Fruit fly (Drosophila melanogaster): ENCODE measurements around the gene CG8312.

CG8312 gene

DNA sequence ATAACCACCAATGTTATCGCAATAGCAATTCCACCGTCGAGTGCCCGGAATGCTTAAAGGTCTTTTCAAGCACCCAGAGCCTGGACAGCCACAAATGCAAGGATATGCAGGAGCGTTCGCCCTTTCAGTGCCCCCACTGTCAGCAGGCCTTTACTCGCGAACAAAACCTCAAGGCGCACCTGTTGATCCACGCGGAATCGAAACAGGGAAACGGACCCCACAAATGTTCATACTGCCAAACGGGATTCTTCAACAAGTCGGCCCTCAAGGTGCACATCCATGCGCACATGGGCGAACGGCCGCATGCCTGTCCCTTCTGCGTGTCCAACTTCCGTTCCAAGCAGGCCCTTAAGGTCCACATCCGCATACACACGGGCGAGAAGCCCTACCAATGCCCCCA lies 36.9 kb downstream of the CG8312 start:
- no peak for TF ChIP-seq Hr83 (GFP tag; optimal IDR thresholded peaks at IDR 0.05; ENCODE audit: poor library complexity, severe bottlenecking)
- TF ChIP-seq pan (optimal IDR thresholded peaks at IDR 0.05): no peak
- TF ChIP-seq br (GFP tag; optimal IDR thresholded peaks at IDR 0.05): no peak
- TF ChIP-seq foxo (GFP tag; optimal IDR thresholded peaks at IDR 0.05): no peak
- no peak for TF ChIP-seq Abd-B (GFP tag; optimal IDR thresholded peaks at IDR 0.05)
- no peak for TF ChIP-seq Rel (GFP tag; optimal IDR thresholded peaks at IDR 0.05)
- TF ChIP-seq Rel (tag; optimal IDR thresholded peaks at IDR 0.05): no peak

DNA sequence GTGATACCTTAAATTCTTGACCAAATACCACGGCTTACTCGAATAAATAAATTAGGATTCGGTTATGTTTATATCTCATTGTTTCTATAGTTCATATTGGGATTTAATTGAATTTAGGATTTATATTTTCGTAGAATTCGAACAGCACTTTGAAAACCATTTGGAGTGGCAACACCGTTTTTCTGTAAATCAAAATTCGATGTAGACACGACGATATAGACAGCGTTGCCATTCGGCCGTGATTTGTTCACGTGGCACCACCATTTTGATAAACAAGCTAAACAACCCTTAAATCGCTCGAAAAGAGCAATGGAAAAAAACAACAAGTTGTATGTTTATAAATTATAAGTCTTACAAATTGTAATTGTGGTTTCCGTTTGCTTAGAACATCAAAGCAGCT lies 37.5 kb downstream of the CG8312 start:
- peak; percentile 34 for TF ChIP-seq brk (GFP tag; optimal IDR thresholded peaks at IDR 0.05)
- peak; percentile 53 for TF ChIP-seq Hnf4 (GFP tag; optimal IDR thresholded peaks at IDR 0.05)
- TF ChIP-seq GATAd (GFP tag; optimal IDR thresholded peaks at IDR 0.05): no peak
- no peak for TF ChIP-seq foxo (GFP tag; optimal IDR thresholded peaks at IDR 0.05)
- peak; percentile 17 for TF ChIP-seq Myc (optimal IDR thresholded peaks at IDR 0.05)

DNA sequence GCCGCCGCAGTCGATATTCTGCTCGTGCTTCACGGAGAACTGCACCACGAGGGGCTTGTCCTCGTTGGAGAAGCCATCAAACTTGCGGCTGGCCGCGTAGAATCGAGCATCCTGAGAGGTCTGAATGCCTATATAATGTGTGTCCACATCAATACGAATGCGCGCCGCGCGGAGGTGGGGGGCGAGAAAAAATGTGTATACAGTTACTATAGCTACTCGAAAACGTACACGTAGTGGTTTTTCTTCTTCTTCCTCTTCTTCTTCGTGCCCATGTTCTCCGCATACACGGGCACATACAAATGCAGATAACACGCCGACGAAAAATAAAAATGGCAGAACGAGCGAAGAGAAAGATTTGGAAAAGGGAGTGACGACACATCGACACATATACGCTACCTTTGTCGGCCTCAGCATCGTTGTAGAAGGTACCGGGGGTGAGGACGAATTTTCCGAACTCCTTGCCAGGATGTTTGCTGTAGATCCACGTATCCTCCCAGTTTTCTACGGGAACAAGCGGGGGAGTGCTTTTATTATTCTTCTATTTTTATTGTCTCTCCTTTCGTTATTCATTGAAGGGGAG lies 39.0 kb downstream of the CG8312 start:
- TF ChIP-seq dl (GFP tag; optimal IDR thresholded peaks at IDR 0.05; ENCODE audit: insufficient read depth in 1 of 2, partially characterized antibody in 2 of 2): peak in 1 of 2 experiments; percentile 37
- TF ChIP-seq Hr83 (GFP tag; optimal IDR thresholded peaks at IDR 0.05; ENCODE audit: poor library complexity, severe bottlenecking): peak; percentile 38
- TF ChIP-seq lola (GFP tag; optimal IDR thresholded peaks at IDR 0.05): no peak
- peak; percentile 88 for TF ChIP-seq psq (GFP tag; optimal IDR thresholded peaks at IDR 0.05)
- peak; percentile 97 for TF ChIP-seq CrebA (GFP tag; optimal IDR thresholded peaks at IDR 0.05; ENCODE audit: borderline replicate concordance)
- TF ChIP-seq Rel (GFP tag; optimal IDR thresholded peaks at IDR 0.05): no peak
- peak; percentile 30 for TF ChIP-seq Rel (tag; optimal IDR thresholded peaks at IDR 0.05)
- TF ChIP-seq tai (GFP tag; optimal IDR thresholded peaks at IDR 0.05): no peak

DNA sequence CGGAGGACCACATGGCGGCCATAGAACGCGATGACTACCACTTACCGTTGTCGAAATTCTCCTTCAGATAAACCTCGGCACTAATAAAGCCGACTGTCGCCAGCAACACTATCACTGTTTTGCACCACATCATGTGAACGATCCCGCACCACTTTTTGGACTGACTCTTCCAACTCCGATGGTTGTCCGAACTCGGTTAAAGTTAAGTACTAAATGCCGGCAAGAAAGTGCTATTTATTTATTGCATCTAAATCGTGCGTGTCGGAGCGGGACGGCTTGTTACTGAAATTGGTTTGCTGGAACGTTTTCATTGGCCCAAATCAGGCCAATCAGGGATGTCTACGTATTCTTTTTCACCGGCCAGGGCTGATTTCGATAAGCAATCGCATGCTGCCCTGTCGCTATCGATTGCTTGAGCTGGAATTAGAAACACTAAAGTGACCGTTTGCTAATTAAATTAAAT lies 39.6 kb downstream of the CG8312 start, which contains the start of gene Calr:
Calr (minus strand) TSS at position 219 of the 463 bp plus-strand sequence.
- peak; percentile 4 for TF ChIP-seq CG9705 (GFP tag; optimal IDR thresholded peaks at IDR 0.05)
- TF ChIP-seq pan (optimal IDR thresholded peaks at IDR 0.05): no peak
- TF ChIP-seq GATAd (GFP tag; optimal IDR thresholded peaks at IDR 0.05): no peak
- peak; percentile 81 for TF ChIP-seq psq (GFP tag; optimal IDR thresholded peaks at IDR 0.05)
- peak; percentile 49 for TF ChIP-seq brk (GFP tag; optimal IDR thresholded peaks at IDR 0.05)
- TF ChIP-seq ey (GFP tag; optimal IDR thresholded peaks at IDR 0.05): peak; percentile 44
- TF ChIP-seq Dif (GFP tag; optimal IDR thresholded peaks at IDR 0.05; ENCODE audit: partially characterized antibody): peak; percentile 86
- peak; percentile 13 for TF ChIP-seq fru (GFP tag; optimal IDR thresholded peaks at IDR 0.05)
- TF ChIP-seq Hnf4 (GFP tag; optimal IDR thresholded peaks at IDR 0.05): peak; percentile 61
- TF ChIP-seq Jra (GFP tag; optimal IDR thresholded peaks at IDR 0.05): peak; percentile 50
- peak; percentile 65 for TF ChIP-seq Sp1 (GFP tag; optimal IDR thresholded peaks at IDR 0.05)
- peak in 1 of 2 experiments; percentile 50 for TF ChIP-seq dl (GFP tag; optimal IDR thresholded peaks at IDR 0.05; ENCODE audit: insufficient read depth in 1 of 2, partially characterized antibody in 2 of 2)
- peak; percentile 44 for TF ChIP-seq jim (GFP tag; optimal IDR thresholded peaks at IDR 0.05)
- no peak for TF ChIP-seq Myc (optimal IDR thresholded peaks at IDR 0.05)
- TF ChIP-seq OdsH (GFP tag; optimal IDR thresholded peaks at IDR 0.05): no peak
- peak; percentile 74 for TF ChIP-seq br (GFP tag; optimal IDR thresholded peaks at IDR 0.05)
- peak; percentile 48 to 52 for TF ChIP-seq foxo (GFP tag; optimal IDR thresholded peaks at IDR 0.05)
- TF ChIP-seq N (GFP tag; optimal IDR thresholded peaks at IDR 0.05): no peak
- TF ChIP-seq Dfd (GFP tag; optimal IDR thresholded peaks at IDR 0.05): no peak
- no peak for TF ChIP-seq sage (GFP tag; optimal IDR thresholded peaks at IDR 0.05)
- TF ChIP-seq Mio (GFP tag; optimal IDR thresholded peaks at IDR 0.05): peak; percentile 30
- TF ChIP-seq rgr (GFP tag; optimal IDR thresholded peaks at IDR 0.05): peak; percentile 64
- TF ChIP-seq Rel (GFP tag; optimal IDR thresholded peaks at IDR 0.05): peak; percentile 48
- TF ChIP-seq Rel (tag; optimal IDR thresholded peaks at IDR 0.05): peak; percentile 52
- TF ChIP-seq Hr83 (GFP tag; optimal IDR thresholded peaks at IDR 0.05; ENCODE audit: poor library complexity, severe bottlenecking): peak; percentile 63
- peak; percentile 44 for TF ChIP-seq sv (GFP tag; optimal IDR thresholded peaks at IDR 0.05)
- peak; percentile 41 for TF ChIP-seq h (GFP tag; optimal IDR thresholded peaks at IDR 0.05)
- TF ChIP-seq HLH106 (tag; optimal IDR thresholded peaks at IDR 0.05): no peak
- TF ChIP-seq dmrt93B (GFP tag; optimal IDR thresholded peaks at IDR 0.05): no peak

Measured in whole organism, wandering third instar larva.